Worm (Caenorhabditis elegans) whole organism, L3 larva: ENCODE results near the gene srw-7.

Experiments used
- ZK546.5 ChIP-seq: sonication (generic microtip); optimal IDR thresholded peaks from 2 replicates; lab custom pipeline; 2017; ENCODE audit warnings: missing biosample characterization, missing genetic modification characterization
- ama-1 ChIP-seq: fragments of 150-350 bp; optimal IDR thresholded peaks from 2 replicates; lab custom pipeline; 2018
- elt-2 ChIP-seq: sonication (generic microtip); optimal IDR thresholded peaks from 2 replicates; lab custom pipeline; 2016; ENCODE audit warnings: missing genetic modification reagents, mild to moderate bottlenecking, missing genetic modification characterization, missing compliant biosample characterization
- eor-1 ChIP-seq, 2 experiments: fragments of 150-350 bp; optimal IDR thresholded peaks; 2 replicates each; lab custom pipeline; 2014 to 2018; ENCODE audit warnings: missing biosample characterization in 2 of 2, missing genetic modification characterization in 2 of 2
- fkh-10 ChIP-seq: sonication (generic microtip); optimal IDR thresholded peaks from 2 replicates; lab custom pipeline; 2017; ENCODE audit warnings: missing biosample characterization, missing genetic modification reagents, missing genetic modification characterization
- lsy-12 ChIP-seq: sonication (generic microtip); optimal IDR thresholded peaks from 2 replicates; lab custom pipeline; 2016; ENCODE audit warnings: mild to moderate bottlenecking, missing genetic modification characterization, missing compliant biosample characterization
- mdl-1 ChIP-seq: fragments of 150-350 bp; optimal IDR thresholded peaks from 2 replicates; lab custom pipeline; 2014; ENCODE audit warnings: missing biosample characterization, missing genetic modification characterization
- pqm-1 ChIP-seq: fragments of 150-350 bp; optimal IDR thresholded peaks from 2 replicates; lab custom pipeline; 2017; ENCODE audit warnings: missing biosample characterization, missing genetic modification characterization, inconsistent platforms
- zag-1 ChIP-seq: fragments of 150-350 bp; optimal IDR thresholded peaks from 2 replicates; lab custom pipeline; 2014; ENCODE audit warnings: missing biosample characterization, missing genetic modification characterization

- TF ChIP-seq ama-1 (lab: Kevin White, UChicago) = no peak
- TF ChIP-seq zag-1 = no peak
- no peak for TF ChIP-seq lsy-12 (tag; lab: Kevin White, UChicago)
- no peak for TF ChIP-seq pqm-1 (tag; lab: Kevin White, UChicago)
- no peak for TF ChIP-seq eor-1 (tag; optimal IDR thresholded peaks at IDR 0.05; lab: Kevin White, UChicago)
- no peak for TF ChIP-seq elt-2 (tag; lab: Kevin White, UChicago)
- TF ChIP-seq mdl-1 (tag; lab: Kevin White, UChicago) = no peak
- TF ChIP-seq ZK546.5 (tag; lab: Kevin White, UChicago) = no peak
- TF ChIP-seq fkh-10 (GFP tag; lab: Kevin White, UChicago) = no peak
Measured at ce11 chrV:3811541-3811940, 5.5 kb downstream of the srw-7 start, which contains the start of gene scl-13.
